Fruit fly (Drosophila melanogaster) whole organism, embryonic: ENCODE results near the gene CG10598.

Source experiments
- Asciz ChIP-seq: fragments of 200-800 bp; sonication (Bioruptor generic); optimal IDR thresholded peaks from 2 replicates; lab custom pipeline; 2017; ENCODE audit warnings: missing biosample characterization, mild to moderate bottlenecking, missing genetic modification characterization, missing genetic modification reagents
- B-H1 ChIP-seq: fragments of 200-800 bp; sonication (Bioruptor generic); IDR thresholded peaks from 3 replicates; pipeline ENCODE4 v1.3.6; 2022; ENCODE audit warnings: missing biosample characterization, missing genetic modification characterization
- BEAF-32 ChIP-seq: fragments of 200-800 bp; sonication (Bioruptor generic); optimal IDR thresholded peaks from 3 replicates; lab custom pipeline; 2017; ENCODE audit warnings: missing biosample characterization, missing genetic modification characterization, mild to moderate bottlenecking, moderate library complexity, missing genetic modification reagents
- Blimp-1 ChIP-seq: fragments of 200-800 bp; sonication (Bioruptor generic); optimal IDR thresholded peaks from 3 replicates; lab custom pipeline; 2018; ENCODE audit warnings: missing biosample characterization, missing genetic modification characterization, mild to moderate bottlenecking, moderate library complexity, missing genetic modification reagents
- CG10431 ChIP-seq: fragments of 200-800 bp; sonication (Bioruptor generic); optimal IDR thresholded peaks from 3 replicates; lab custom pipeline; 2018; ENCODE audit warnings: missing biosample characterization, mild to moderate bottlenecking, missing genetic modification characterization
- CG10654 ChIP-seq: fragments of 200-800 bp; sonication (Bioruptor generic); optimal IDR thresholded peaks from 2 replicates; lab custom pipeline; 2016; ENCODE audit warnings: missing biosample characterization, missing genetic modification characterization
- CG11560 ChIP-seq: fragments of 200-800 bp; sonication (Bioruptor generic); IDR thresholded peaks from 3 replicates; pipeline ENCODE4 v1.3.6; 2022; ENCODE audit warnings: missing biosample characterization, missing genetic modification characterization
- CG11696 ChIP-seq: fragments of 200-800 bp; sonication (Bioruptor generic); IDR thresholded peaks from 2 replicates; pipeline ENCODE4 v1.3.6; 2022; ENCODE audit warnings: missing biosample characterization, missing genetic modification characterization
- CG12155 ChIP-seq: fragments of 200-800 bp; sonication (Bioruptor generic); optimal IDR thresholded peaks from 3 replicates; lab custom pipeline; 2016; ENCODE audit warnings: missing biosample characterization, missing genetic modification characterization
- CG14441 ChIP-seq: fragments of 200-800 bp; sonication (Bioruptor generic); IDR thresholded peaks from 2 replicates; pipeline ENCODE4 v1.3.6; 2022; ENCODE audit warnings: missing biosample characterization, missing genetic modification characterization
- CG16779 ChIP-seq: fragments of 200-800 bp; sonication (Bioruptor generic); IDR thresholded peaks from 2 replicates; pipeline ENCODE4 v1.3.6; 2022; ENCODE audit warnings: missing biosample characterization, missing genetic modification characterization
- CG17361 ChIP-seq: fragments of 200-800 bp; sonication (Bioruptor generic); IDR thresholded peaks from 3 replicates; pipeline ENCODE4 v1.3.6; 2022; ENCODE audit warnings: missing biosample characterization, missing genetic modification characterization
- CG17912 ChIP-seq: fragments of 200-800 bp; sonication (Bioruptor generic); optimal IDR thresholded peaks from 2 replicates; lab custom pipeline; 2018; ENCODE audit warnings: missing biosample characterization, mild to moderate bottlenecking, missing genetic modification characterization
- CG1832 ChIP-seq: fragments of 200-800 bp; sonication (Bioruptor generic); optimal IDR thresholded peaks from 2 replicates; lab custom pipeline; 2017; ENCODE audit warnings: missing biosample characterization, mild to moderate bottlenecking, missing genetic modification characterization, inconsistent platforms
- CG30020 ChIP-seq: fragments of 200-800 bp; optimal IDR thresholded peaks from 2 replicates; lab custom pipeline; 2019; ENCODE audit warnings: missing biosample characterization, mild to moderate bottlenecking, missing genetic modification characterization, moderate library complexity
- CG32767 ChIP-seq: fragments of 200-800 bp; sonication (Bioruptor generic); IDR thresholded peaks from 2 replicates; pipeline ENCODE4 v1.3.6; 2022; ENCODE audit warnings: missing biosample characterization, missing genetic modification characterization
- CG3281 ChIP-seq: fragments of 200-800 bp; sonication (Bioruptor generic); optimal IDR thresholded peaks from 3 replicates; lab custom pipeline; 2017; ENCODE audit warnings: missing biosample characterization, mild to moderate bottlenecking, missing genetic modification characterization
- CG33557 ChIP-seq: fragments of 200-800 bp; sonication (Bioruptor generic); optimal IDR thresholded peaks from 2 replicates; lab custom pipeline; 2019; ENCODE audit warnings: missing biosample characterization, mild to moderate bottlenecking, missing genetic modification characterization, moderate library complexity
- CG3726 ChIP-seq: fragments of 200-800 bp; sonication (Bioruptor generic); IDR thresholded peaks from 3 replicates; pipeline ENCODE4, ENCODE4 v1.3.6; 2022; ENCODE audit warnings: missing biosample characterization, missing genetic modification characterization
- CG3995 ChIP-seq: fragments of 200-800 bp; sonication (Bioruptor generic); optimal IDR thresholded peaks from 3 replicates; lab custom pipeline; 2016; ENCODE audit warnings: missing biosample characterization, missing genetic modification characterization
- CG4282 ChIP-seq: fragments of 200-800 bp; sonication (Bioruptor generic); optimal IDR thresholded peaks from 2 replicates; lab custom pipeline; 2016; ENCODE audit warnings: missing biosample characterization, missing genetic modification characterization
- CG7372 ChIP-seq: fragments of 200-800 bp; sonication (Bioruptor generic); IDR thresholded peaks from 2 replicates; pipeline ENCODE4 v1.3.6; 2022; ENCODE audit warnings: missing biosample characterization, missing genetic modification characterization
- CG7928 ChIP-seq: fragments of 200-800 bp; sonication (Bioruptor generic); optimal IDR thresholded peaks from 2 replicates; lab custom pipeline; 2017; ENCODE audit warnings: missing biosample characterization, mild to moderate bottlenecking, missing genetic modification characterization
- CG7963 ChIP-seq: fragments of 200-800 bp; sonication (Bioruptor generic); IDR thresholded peaks from 3 replicates; pipeline ENCODE4 v1.3.6; 2022; ENCODE audit warnings: missing biosample characterization, missing genetic modification characterization; ENCODE audit not compliant: partially characterized antibody
- CG8089 ChIP-seq: fragments of 200-800 bp; sonication (Bioruptor generic); optimal IDR thresholded peaks from 3 replicates; lab custom pipeline; 2016; ENCODE audit warnings: missing biosample characterization, missing genetic modification characterization
- CHES-1-like ChIP-seq: fragments of 200-800 bp; sonication (Bioruptor generic); optimal IDR thresholded peaks from 2 replicates; lab custom pipeline; 2016; ENCODE audit warnings: missing biosample characterization, missing genetic modification characterization
- D ChIP-seq, 2 experiments: fragments of 200-800 bp in 1 of 2; fragments of >200 bp in 1 of 2; sonication (Bioruptor generic) in 1 of 2; optimal IDR thresholded peaks; 2 replicates in 1 of 2; 3 replicates in 1 of 2; lab custom pipeline; 2017; ENCODE audit warnings: mild to moderate bottlenecking in 1 of 2, missing biosample characterization in 1 of 2, missing genetic modification characterization in 1 of 2, missing genetic modification reagents in 1 of 2
- D19A ChIP-seq: fragments of 200-800 bp; optimal IDR thresholded peaks from 3 replicates; lab custom pipeline; 2019; ENCODE audit warnings: missing biosample characterization, mild to moderate bottlenecking, missing genetic modification characterization, moderate library complexity
- Hr3 ChIP-seq: fragments of 200-800 bp; sonication (Bioruptor generic); optimal IDR thresholded peaks from 3 replicates; lab custom pipeline; 2016; ENCODE audit warnings: missing biosample characterization, missing genetic modification characterization
- Mrtf ChIP-seq: fragments of 200-800 bp; sonication (Bioruptor generic); IDR thresholded peaks from 3 replicates; pipeline ENCODE4 v1.3.6; 2022; ENCODE audit warnings: missing biosample characterization, missing genetic modification characterization
- PHDP ChIP-seq: fragments of 200-800 bp; sonication (Bioruptor generic); optimal IDR thresholded peaks from 3 replicates; lab custom pipeline; 2018; ENCODE audit warnings: missing biosample characterization, mild to moderate bottlenecking, missing genetic modification characterization, moderate library complexity
- Sin3A ChIP-seq: fragments of >200 bp; optimal IDR thresholded peaks from 2 replicates; lab custom pipeline; 2018
- ap ChIP-seq: fragments of 200-800 bp; sonication (Bioruptor generic); IDR thresholded peaks from 2 replicates; pipeline ENCODE4 v1.3.6; 2022; ENCODE audit warnings: missing biosample characterization, missing genetic modification characterization
- ato ChIP-seq: fragments of 200-800 bp; sonication (Bioruptor generic); IDR thresholded peaks from 2 replicates; pipeline ENCODE4 v1.3.6; 2022; ENCODE audit warnings: missing biosample characterization, missing genetic modification characterization; ENCODE audit not compliant: partially characterized antibody
- bcd ChIP-seq: fragments of 200-800 bp; sonication (Bioruptor generic); optimal IDR thresholded peaks from 2 replicates; lab custom pipeline; 2017; ENCODE audit warnings: missing biosample characterization, mild to moderate bottlenecking, missing genetic modification characterization
- fd102C ChIP-seq: fragments of 200-800 bp; sonication (Bioruptor generic); optimal IDR thresholded peaks from 2 replicates; lab custom pipeline; 2018; ENCODE audit warnings: missing biosample characterization, mild to moderate bottlenecking, missing genetic modification characterization, moderate library complexity
- fru ChIP-seq: fragments of >200 bp; optimal IDR thresholded peaks from 2 replicates; lab custom pipeline; 2017
- gce ChIP-seq: fragments of 200-800 bp; sonication (Bioruptor generic); IDR thresholded peaks from 3 replicates; pipeline ENCODE4 v1.3.6; 2022; ENCODE audit warnings: missing biosample characterization, missing genetic modification characterization
- grau ChIP-seq: fragments of 200-800 bp; optimal IDR thresholded peaks from 3 replicates; lab custom pipeline; 2019; ENCODE audit warnings: missing biosample characterization, mild to moderate bottlenecking, missing genetic modification characterization, moderate library complexity
- ham ChIP-seq: fragments of 200-800 bp; sonication (Bioruptor generic); IDR thresholded peaks from 2 replicates; pipeline ENCODE4 v1.3.6; 2022; ENCODE audit warnings: missing biosample characterization, missing genetic modification characterization
- insv ChIP-seq, 2 experiments: fragments of 200-800 bp; sonication (Bioruptor generic); optimal IDR thresholded peaks; 3 replicates each; lab custom pipeline; 2016 to 2018; ENCODE audit warnings: missing biosample characterization in 2 of 2, missing genetic modification characterization in 2 of 2
- jing ChIP-seq: fragments of 200-800 bp; sonication (Bioruptor generic); optimal IDR thresholded peaks from 2 replicates; lab custom pipeline; 2018; ENCODE audit warnings: missing biosample characterization, mild to moderate bottlenecking, missing genetic modification characterization
- jumu ChIP-seq: fragments of 200-800 bp; sonication (Bioruptor generic); optimal IDR thresholded peaks from 3 replicates; lab custom pipeline; 2016; ENCODE audit warnings: missing biosample characterization, missing genetic modification characterization
- knrl ChIP-seq: fragments of 200-800 bp; sonication (Bioruptor generic); IDR thresholded peaks from 3 replicates; pipeline ENCODE4 v1.3.6; 2022; ENCODE audit warnings: missing biosample characterization, missing genetic modification characterization; ENCODE audit not compliant: partially characterized antibody
- p53 ChIP-seq: fragments of 200-800 bp; sonication (Bioruptor generic); optimal IDR thresholded peaks from 2 replicates; lab custom pipeline; 2016; ENCODE audit warnings: missing biosample characterization, missing genetic modification characterization
- run ChIP-seq: fragments of 200-800 bp; sonication (Bioruptor generic); optimal IDR thresholded peaks from 3 replicates; lab custom pipeline; 2018; ENCODE audit warnings: missing biosample characterization, mild to moderate bottlenecking, missing genetic modification characterization
- slou ChIP-seq: fragments of 200-800 bp; sonication (Bioruptor generic); optimal IDR thresholded peaks from 3 replicates; lab custom pipeline; 2016; ENCODE audit warnings: missing biosample characterization, missing genetic modification characterization
- trh ChIP-seq: fragments of 200-800 bp; sonication (Bioruptor generic); optimal IDR thresholded peaks from 2 replicates; lab custom pipeline; 2016; ENCODE audit warnings: missing biosample characterization, missing genetic modification characterization
- tup ChIP-seq: fragments of 200-800 bp; sonication (Bioruptor generic); optimal IDR thresholded peaks from 2 replicates; lab custom pipeline; 2016; ENCODE audit warnings: missing biosample characterization, mild to moderate bottlenecking, missing genetic modification characterization, moderate library complexity
- z ChIP-seq: fragments of 200-800 bp; sonication (Bioruptor generic); IDR thresholded peaks from 3 replicates; pipeline ENCODE4 v1.3.6; 2022; ENCODE audit warnings: missing biosample characterization, missing genetic modification characterization

CG10598 gene

dm6 chrX:17181264-17182198, 45.1 kb downstream of the CG10598 start (continued):
- TF ChIP-seq CG11560 (tag; lab: Robert Waterston, UW) (no peak), CG7372 (no peak), grau (tag; lab: Kevin White, UChicago) (peak; percentile 38), CG32767 (GFP tag; lab: Robert Waterston, UW) (no peak), insv (GFP tag; optimal IDR thresholded peaks at IDR 0.05; lab: Kevin White, UChicago) (no peak), slou (GFP tag; lab: Kevin White, UChicago) (no peak), ap (GFP tag; lab: Robert Waterston, UW) (no peak), Blimp-1 (GFP tag; lab: Kevin White, UChicago) (peak; percentile 92), CG17912 (GFP tag; lab: Kevin White, UChicago) (no peak), CG4282 (no peak), tup (GFP tag; lab: Kevin White, UChicago) (no peak), jumu (GFP tag; lab: Kevin White, UChicago) (no peak), CG30020 (tag; lab: Kevin White, UChicago) (no peak), fru (lab: Kevin White, UChicago) (no peak), CG7963 (GFP tag; lab: Robert Waterston, UW) (no peak), CG10431 (GFP tag; lab: Kevin White, UChicago) (no peak), PHDP (peak; percentile 34), gce (no peak), CG7928 (GFP tag; lab: Kevin White, UChicago) (no peak), bcd (GFP tag; lab: Kevin White, UChicago) (no peak), Asciz (no peak), ham (no peak), CG33557 (no peak), CG3281 (GFP tag; lab: Kevin White, UChicago) (peak; percentile 12), CG3726 (GFP tag; lab: Robert Waterston, UW) (0 out of 3 replicates have a peak, but pooled peaks have one; percentile 28), CG17361 (peak; percentile 61; the same call in 2 of the 3 replicates), CG14441 (no peak), CHES-1-like (GFP tag; lab: Kevin White, UChicago) (no peak), Mrtf (GFP tag; lab: Robert Waterston, UW) (no peak), jing (no peak), fd102C (GFP tag; lab: Kevin White, UChicago) (no peak), trh (GFP tag; lab: Kevin White, UChicago) (no peak), Hr3 (GFP tag; lab: Kevin White, UChicago) (no peak), Sin3A (no peak), knrl (GFP tag; lab: Robert Waterston, UW) (no peak), p53 (no peak), run (tag; lab: Kevin White, UChicago) (no peak), CG12155 (GFP tag; lab: Kevin White, UChicago) (no peak), CG10654 (GFP tag; lab: Kevin White, UChicago) (no peak), BEAF-32 (GFP tag; lab: Kevin White, UChicago) (no peak), D19A (tag; lab: Kevin White, UChicago) (peak; percentile 48), CG3995 (no peak), CG8089 (GFP tag; lab: Kevin White, UChicago) (no peak), CG1832 (GFP tag; lab: Kevin White, UChicago) (no peak), B-H1 (no peak), CG11696 (no peak), ato (no peak), z (GFP tag; lab: Robert Waterston, UW) (no peak), D (optimal IDR thresholded peaks at IDR 0.05; lab: Kevin White, UChicago) (no peak), D (GFP tag; optimal IDR thresholded peaks at IDR 0.05; lab: Kevin White, UChicago) (no peak), CG16779 (GFP tag; lab: Robert Waterston, UW) (no peak)
